Worm (Caenorhabditis elegans) whole organism, L4 larva: Measurements from ENCODE around the gene ptr-25.

Source experiments
- F26F4.8 ChIP-seq: fragments of 200-800 bp; sonication (Bioruptor generic); conservative IDR thresholded peaks from 2 replicates; pipeline ENCODE4 v1.3.6; 2022; ENCODE audit warnings: missing genetic modification characterization, missing compliant biosample characterization
- F49E8.2 ChIP-seq: sonication (generic microtip); optimal IDR thresholded peaks from 2 replicates; lab custom pipeline; 2016; ENCODE audit warnings: missing compliant biosample characterization, mild to moderate bottlenecking, missing genetic modification characterization, borderline replicate concordance
- T20F7.1 ChIP-seq: fragments of 200-800 bp; sonication (Bioruptor generic); optimal IDR thresholded peaks from 2 replicates; lab custom pipeline; 2018; ENCODE audit warnings: mild to moderate bottlenecking, missing genetic modification characterization, missing compliant biosample characterization
- Y48G9A.11 ChIP-seq: fragments of 200-800 bp; sonication (Bioruptor generic); IDR thresholded peaks from 2 replicates; pipeline ENCODE4 v1.3.6; 2022; ENCODE audit warnings: missing genetic modification reagents, missing genetic modification characterization, missing compliant biosample characterization
- Y75B8A.6 ChIP-seq: fragments of 200-800 bp; sonication (Bioruptor generic); IDR thresholded peaks from 2 replicates; pipeline ENCODE4 v1.3.6; 2022; ENCODE audit warnings: missing genetic modification reagents, missing genetic modification characterization, missing compliant biosample characterization
- ceh-62 ChIP-seq: sonication (generic microtip); optimal IDR thresholded peaks from 2 replicates; lab custom pipeline; 2017; ENCODE audit warnings: missing biosample characterization, missing genetic modification characterization
- ces-1 ChIP-seq: fragments of 150-350 bp; sonication (generic microtip); optimal IDR thresholded peaks from 4 replicates; lab custom pipeline; 2014; ENCODE audit warnings: missing biosample characterization, missing genetic modification reagents, missing genetic modification characterization
- daf-16 ChIP-seq, 3 experiments: sonication (generic microtip); optimal IDR thresholded peaks; 2 replicates each; lab custom pipeline; 2016 to 2017; ENCODE audit warnings: missing genetic modification characterization in 3 of 3, missing genetic modification reagents in 3 of 3, mild to moderate bottlenecking in 2 of 3, missing compliant biosample characterization in 2 of 3, missing biosample characterization in 1 of 3, moderate library complexity in 1 of 3
- dmd-6 ChIP-seq: fragments of 200-800 bp; sonication (Bioruptor generic); IDR thresholded peaks from 2 replicates; pipeline ENCODE4 v1.3.6; 2022; ENCODE audit warnings: missing genetic modification reagents, missing genetic modification characterization, missing compliant biosample characterization
- dpl-1 ChIP-seq: fragments of 150-350 bp; optimal IDR thresholded peaks from 2 replicates; lab custom pipeline; 2014; ENCODE audit warnings: missing biosample characterization, missing genetic modification reagents, missing genetic modification characterization
- dve-1 ChIP-seq: sonication (generic microtip); optimal IDR thresholded peaks from 2 replicates; lab custom pipeline; 2017; ENCODE audit warnings: antibody characterized with exemption, mild to moderate bottlenecking, missing genetic modification characterization, missing compliant biosample characterization; ENCODE audit not compliant: insufficient read depth
- egl-43 ChIP-seq: fragments of 200-800 bp; sonication (Bioruptor generic); IDR thresholded peaks from 2 replicates; pipeline ENCODE4 v1.3.6; 2022; ENCODE audit warnings: missing genetic modification reagents, missing genetic modification characterization, missing compliant biosample characterization
- gei-8 ChIP-seq: fragments of 200-800 bp; sonication (Bioruptor generic); optimal IDR thresholded peaks from 2 replicates; lab custom pipeline; 2018; ENCODE audit warnings: mild to moderate bottlenecking, missing genetic modification characterization, missing compliant biosample characterization
- hlh-11 ChIP-seq: fragments of 200-800 bp; sonication (Bioruptor generic); optimal IDR thresholded peaks from 2 replicates; lab custom pipeline; 2018; ENCODE audit warnings: mild to moderate bottlenecking, missing genetic modification characterization, missing compliant biosample characterization
- hlh-30 ChIP-seq: sonication (generic microtip); optimal IDR thresholded peaks from 2 replicates; lab custom pipeline; 2017; ENCODE audit warnings: antibody characterized with exemption, mild to moderate bottlenecking, missing genetic modification characterization, missing compliant biosample characterization; ENCODE audit not compliant: insufficient read depth
- lim-7 ChIP-seq: fragments of 200-800 bp; sonication (Bioruptor generic); IDR thresholded peaks from 2 replicates; pipeline ENCODE4 v1.3.6; 2022; ENCODE audit warnings: missing genetic modification characterization, missing compliant biosample characterization
- lin-39 ChIP-seq: fragments of 150-350 bp; optimal IDR thresholded peaks from 2 replicates; lab custom pipeline; 2014; ENCODE audit warnings: missing biosample characterization, missing genetic modification reagents, missing genetic modification characterization
- lsy-2 ChIP-seq, 2 experiments: fragments of 150-350 bp in 1 of 2; sonication (generic microtip) in 1 of 2; optimal IDR thresholded peaks; 2 replicates each; lab custom pipeline; 2014 to 2017; ENCODE audit warnings: missing biosample characterization in 2 of 2, missing genetic modification characterization in 2 of 2
- madf-5 ChIP-seq, 2 experiments: fragments of 200-800 bp; sonication (Bioruptor generic); IDR thresholded peaks; 2 replicates each; pipeline ENCODE4 v1.3.6; 2022; ENCODE audit warnings: missing compliant biosample characterization in 2 of 2, missing genetic modification characterization in 2 of 2
- mes-2 ChIP-seq: sonication (generic microtip); optimal IDR thresholded peaks from 2 replicates; lab custom pipeline; 2016; ENCODE audit warnings: missing genotype, mild to moderate bottlenecking, missing genetic modification characterization, missing compliant biosample characterization; ENCODE audit not compliant: poor library complexity, severe bottlenecking
- mxl-3 ChIP-seq: fragments of 200-800 bp; sonication (Bioruptor generic); optimal IDR thresholded peaks from 2 replicates; lab custom pipeline; 2018; ENCODE audit warnings: mild to moderate bottlenecking, missing genetic modification characterization, missing compliant biosample characterization
- nhr-102 ChIP-seq: sonication (generic microtip); optimal IDR thresholded peaks from 2 replicates; lab custom pipeline; 2016; ENCODE audit warnings: mild to moderate bottlenecking, missing genetic modification characterization, moderate library complexity, missing compliant biosample characterization
- nhr-28 ChIP-seq: fragments of 150-350 bp; optimal IDR thresholded peaks from 2 replicates; lab custom pipeline; 2014; ENCODE audit warnings: missing biosample characterization, missing genetic modification characterization
- nhr-48 ChIP-seq: sonication (generic microtip); optimal IDR thresholded peaks from 2 replicates; lab custom pipeline; 2016; ENCODE audit warnings: mild to moderate bottlenecking, missing genetic modification characterization, missing compliant biosample characterization
- nhr-6 ChIP-seq: fragments of 150-350 bp; optimal IDR thresholded peaks from 2 replicates; lab custom pipeline; 2014; ENCODE audit warnings: missing biosample characterization, missing genetic modification characterization
- nhr-76 ChIP-seq: fragments of 150-350 bp; optimal IDR thresholded peaks from 2 replicates; lab custom pipeline; 2014; ENCODE audit warnings: missing biosample characterization, missing genetic modification characterization
- nhr-77 ChIP-seq: fragments of 150-350 bp; optimal IDR thresholded peaks from 2 replicates; lab custom pipeline; 2014; ENCODE audit warnings: missing biosample characterization, missing genetic modification characterization
- php-3 ChIP-seq: fragments of 200-800 bp; sonication (Bioruptor generic); IDR thresholded peaks from 2 replicates; pipeline ENCODE4 v1.3.6; 2022; ENCODE audit warnings: missing genetic modification reagents, missing genetic modification characterization, missing compliant biosample characterization
- saeg-2 ChIP-seq: fragments of 200-800 bp; sonication (Bioruptor generic); IDR thresholded peaks from 2 replicates; pipeline ENCODE4 v1.3.6; 2022; ENCODE audit warnings: missing genetic modification reagents, missing genetic modification characterization, missing compliant biosample characterization
- snpc-1.2 ChIP-seq: fragments of 200-800 bp; sonication (Bioruptor generic); IDR thresholded peaks from 2 replicates; pipeline ENCODE4 v1.3.6; 2022; ENCODE audit warnings: missing genetic modification reagents, missing genetic modification characterization, missing compliant biosample characterization
- snpc-4 ChIP-seq: fragments of 150-350 bp; optimal IDR thresholded peaks from 2 replicates; lab custom pipeline; 2014; ENCODE audit warnings: missing biosample characterization, missing genetic modification characterization
- tra-1 ChIP-seq: fragments of 200-800 bp; sonication (Bioruptor generic); IDR thresholded peaks from 2 replicates; pipeline ENCODE4 v1.3.6; 2022; ENCODE audit warnings: missing genetic modification reagents, missing genetic modification characterization, missing compliant biosample characterization
- unc-62 ChIP-seq, 3 experiments: fragments of 150-350 bp in 1 of 3; sonication (generic microtip); optimal IDR thresholded peaks in 2 of 3; peaks in 1 of 3; 1 replicate in 1 of 3; 2 replicates in 2 of 3; lab custom pipeline; 2014 to 2017; ENCODE audit warnings: missing biosample characterization in 3 of 3, missing genetic modification characterization in 3 of 3, missing genetic modification reagents in 3 of 3, missing genotype in 1 of 3
- zag-1 ChIP-seq: fragments of 150-350 bp; optimal IDR thresholded peaks from 2 replicates; lab custom pipeline; 2014; ENCODE audit warnings: missing biosample characterization, missing genetic modification characterization
- zfp-2 ChIP-seq: sonication (generic microtip); optimal IDR thresholded peaks from 2 replicates; lab custom pipeline; 2016; ENCODE audit warnings: mild to moderate bottlenecking, missing genetic modification characterization, missing compliant biosample characterization
- zfp-3 ChIP-seq: fragments of 200-800 bp; sonication (Bioruptor generic); conservative IDR thresholded peaks from 2 replicates; pipeline ENCODE4 v1.3.6; 2022; ENCODE audit warnings: missing genetic modification reagents, missing genetic modification characterization, missing compliant biosample characterization
- zip-11 ChIP-seq: fragments of 200-800 bp; sonication (Bioruptor generic); IDR thresholded peaks from 2 replicates; pipeline ENCODE4 v1.3.6; 2022; ENCODE audit warnings: missing genetic modification characterization, missing compliant biosample characterization

Gene ptr-25

DNA sequence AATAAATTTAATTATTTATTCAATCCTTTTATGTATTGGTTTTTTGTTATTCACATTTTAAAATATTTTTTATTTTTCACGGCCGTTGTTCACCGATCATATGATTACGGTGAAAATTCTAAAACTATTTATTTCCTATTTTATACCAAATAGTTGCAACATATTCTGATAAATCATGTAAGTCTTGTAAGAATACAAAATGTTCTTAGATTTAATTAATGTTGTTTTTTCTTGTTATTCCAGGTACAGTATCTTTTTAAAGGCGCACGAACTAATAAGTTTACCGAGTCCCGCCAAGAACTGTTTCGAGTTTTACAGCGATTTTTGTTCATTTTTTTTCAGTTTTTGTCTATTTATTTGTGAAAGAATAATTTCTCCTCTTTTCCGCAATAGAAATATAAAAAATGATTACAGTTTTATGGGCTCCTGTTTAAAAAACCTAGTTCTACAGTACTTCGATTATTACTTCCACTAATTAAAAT lies 18.3 kb upstream of the ptr-25 start, which contains the start of gene D2045.5 (continued):
- TF ChIP-seq egl-43 (GFP tag; lab: Robert Waterston, UW) (no peak), gei-8 (GFP tag; lab: Kevin White, UChicago) (no peak), F26F4.8 (GFP tag; lab: Robert Waterston, UW) (no peak), zip-11 (GFP tag; lab: Robert Waterston, UW) (no peak)

DNA sequence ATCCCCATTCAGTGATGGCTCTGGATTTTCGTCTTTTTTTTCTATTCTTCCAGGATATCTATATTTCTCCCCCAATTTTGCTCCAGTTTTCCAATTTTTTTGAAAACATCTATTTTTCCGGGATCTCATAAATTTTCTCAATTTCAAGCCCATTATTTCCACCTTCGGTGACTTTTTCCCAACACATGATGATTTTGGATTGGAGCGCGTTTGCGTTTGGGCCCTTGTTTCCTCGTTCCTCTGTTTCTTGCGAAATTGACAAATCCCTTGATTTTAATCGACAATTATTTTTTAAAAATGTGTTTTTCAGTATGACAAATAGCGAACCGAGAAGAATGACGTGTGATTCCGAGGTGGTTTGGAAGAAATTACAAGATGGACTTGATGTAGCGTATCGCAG lies 17.0 kb upstream of the ptr-25 start, which contains the start of gene cul-1:
cul-1 (plus strand) TSS at position 311 of the 400 bp plus-strand sequence.
- TF ChIP-seq nhr-76 (tag; lab: Kevin White, UChicago) = no peak
- no peak for TF ChIP-seq zfp-3 (GFP tag; lab: Robert Waterston, UW)
- TF ChIP-seq zip-11 (GFP tag; lab: Robert Waterston, UW) = no peak
- peak; percentile 2 for TF ChIP-seq nhr-28
- TF ChIP-seq mes-2 (tag; lab: Kevin White, UChicago) = peak; percentile 23
- no peak for TF ChIP-seq daf-16 (GFP tag; optimal IDR thresholded peaks at IDR 0.05; lab: Kevin White, UChicago)
- peak; percentile 11 for TF ChIP-seq daf-16 (tag; optimal IDR thresholded peaks at IDR 0.05; lab: Kevin White, UChicago)
- TF ChIP-seq hlh-30 = peak; percentile 72
- peak; percentile 5 for TF ChIP-seq dve-1 (tag; lab: Kevin White, UChicago)
- TF ChIP-seq lsy-2 (tag; optimal IDR thresholded peaks at IDR 0.05; lab: Kevin White, UChicago) = peak in 1 of 2 experiments; percentile 42

DNA sequence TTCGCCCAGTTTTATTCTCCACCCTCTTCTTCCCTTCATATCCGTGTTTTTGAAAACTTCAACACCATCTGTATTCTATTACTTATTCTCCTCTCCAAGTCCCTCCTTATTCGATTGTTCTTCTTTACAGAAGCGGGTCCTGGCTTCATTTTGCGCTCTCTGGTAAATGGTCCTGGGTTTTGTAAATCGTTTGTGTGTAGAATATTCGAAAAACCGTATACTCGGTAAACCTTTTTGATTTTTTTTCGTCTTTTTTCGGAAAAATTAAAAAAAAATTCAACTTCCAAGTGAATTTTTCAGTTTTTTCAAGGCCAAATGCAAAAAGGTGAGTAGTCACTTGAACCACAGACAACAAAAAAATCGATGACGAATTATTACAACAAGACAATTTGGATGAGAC lies 13.0 kb upstream of the ptr-25 start, which contains the start of gene D2045.9:
D2045.9 (plus strand) TSS at position 301 of the 400 bp plus-strand sequence.
- TF ChIP-seq ceh-62 (tag; lab: Kevin White, UChicago) (no peak), mes-2 (tag; lab: Kevin White, UChicago) (no peak), php-3 (GFP tag; lab: Robert Waterston, UW) (no peak), hlh-30 (no peak), dmd-6 (no peak), dpl-1 (GFP tag; lab: Kevin White, UChicago) (no peak), unc-62 (GFP tag; optimal IDR thresholded peaks at IDR 0.05 in 1 of 2; lab: Kevin White, UChicago) (no peak), unc-62 (tag; optimal IDR thresholded peaks at IDR 0.05; lab: Kevin White, UChicago) (no peak), ces-1 (no peak), Y75B8A.6 (GFP tag; lab: Robert Waterston, UW) (no peak), lin-39 (no peak), Y48G9A.11 (GFP tag; lab: Robert Waterston, UW) (no peak)

DNA sequence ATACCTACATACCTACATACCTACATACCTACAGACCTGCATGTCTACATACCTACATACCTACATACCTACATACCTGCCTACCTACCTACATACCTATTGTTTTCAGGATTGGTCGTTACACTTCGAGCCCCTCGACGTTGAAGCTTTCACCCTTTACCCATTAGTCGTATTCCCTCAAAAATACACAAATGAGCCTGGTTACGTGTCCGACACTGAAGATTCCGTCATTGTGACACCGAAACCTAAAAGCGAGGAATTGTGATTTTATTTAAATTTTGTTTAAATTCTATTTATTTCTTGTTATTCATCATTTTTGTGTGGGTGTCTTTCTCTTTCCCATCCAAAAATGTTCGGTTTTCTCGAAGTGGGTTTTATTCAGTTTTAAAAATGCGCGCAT lies 8.7 kb upstream of the ptr-25 start, which contains the start of gene D2045.7:
D2045.7 (plus strand) TSS at position 301 of the 400 bp plus-strand sequence.
- no peak for TF ChIP-seq php-3 (GFP tag; lab: Robert Waterston, UW)
- no peak for TF ChIP-seq mes-2 (tag; lab: Kevin White, UChicago)
- TF ChIP-seq snpc-1.2 (GFP tag; lab: Robert Waterston, UW) = no peak
- TF ChIP-seq nhr-77 (tag; lab: Kevin White, UChicago) = no peak
- TF ChIP-seq nhr-48 (tag; lab: Kevin White, UChicago) = no peak
- TF ChIP-seq lim-7 (GFP tag; lab: Robert Waterston, UW) = no peak
- TF ChIP-seq nhr-102 (tag; lab: Kevin White, UChicago) = no peak
- TF ChIP-seq nhr-76 (tag; lab: Kevin White, UChicago) = no peak
- no peak for TF ChIP-seq snpc-4
- no peak for TF ChIP-seq dpl-1 (GFP tag; lab: Kevin White, UChicago)
- TF ChIP-seq F49E8.2 (tag; lab: Kevin White, UChicago) = no peak

DNA sequence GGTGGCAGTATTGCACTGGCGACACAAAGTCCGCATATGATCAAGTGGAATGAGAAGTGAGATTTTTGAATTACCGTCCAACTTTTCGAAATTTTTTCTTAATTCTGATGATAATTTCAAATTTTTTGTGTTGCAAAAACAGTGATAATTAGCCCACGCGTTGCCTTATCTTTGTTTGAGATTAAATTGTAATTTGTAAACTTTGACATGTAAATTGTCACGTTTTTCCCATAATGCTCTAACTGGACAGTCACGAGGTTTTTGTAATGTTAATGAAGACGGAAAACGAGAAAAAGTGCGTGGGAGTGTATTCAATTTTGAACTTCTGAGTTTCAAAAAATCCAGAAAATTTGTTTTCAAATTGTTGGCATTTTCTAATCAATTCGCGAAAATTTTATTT lies 6.4 kb upstream of the ptr-25 start:
- TF ChIP-seq nhr-6 (tag; lab: Kevin White, UChicago) (no peak), dve-1 (tag; lab: Kevin White, UChicago) (peak; percentile 64), hlh-30 (peak; percentile 12), saeg-2 (no peak), zfp-2 (tag; lab: Kevin White, UChicago) (no peak), dmd-6 (0 out of 2 replicates have a peak, but pooled peaks have one; percentile 25), unc-62 (GFP tag; optimal IDR thresholded peaks at IDR 0.05 in 1 of 2; lab: Kevin White, UChicago) (peak in 1 of 2 experiments; percentile 93), unc-62 (tag; optimal IDR thresholded peaks at IDR 0.05; lab: Kevin White, UChicago) (no peak), daf-16 (GFP tag; optimal IDR thresholded peaks at IDR 0.05; lab: Kevin White, UChicago) (no peak), daf-16 (tag; optimal IDR thresholded peaks at IDR 0.05; lab: Kevin White, UChicago) (peak; percentile 29), tra-1 (GFP tag; lab: Robert Waterston, UW) (no peak), madf-5 (GFP tag; IDR thresholded peaks at IDR 0.05; lab: Robert Waterston, UW) (no peak), lsy-2 (tag; optimal IDR thresholded peaks at IDR 0.05; lab: Kevin White, UChicago) (no peak), php-3 (GFP tag; lab: Robert Waterston, UW) (no peak), lin-39 (no peak), T20F7.1 (GFP tag; lab: Kevin White, UChicago) (no peak), hlh-11 (peak; percentile 11), mxl-3 (no peak), zag-1 (no peak)
